Worm (Caenorhabditis elegans) whole organism, young adult: ENCODE measurements around the gene gcy-29.

Experiments used
- B0035.1 ChIP-seq: sonication (generic microtip); optimal IDR thresholded peaks from 2 replicates; lab custom pipeline; 2016; ENCODE audit warnings: missing genetic modification characterization, mild to moderate bottlenecking, missing compliant biosample characterization, missing genotype, missing genetic modification reagents
- B0261.1 ChIP-seq: sonication (generic microtip); optimal IDR thresholded peaks from 2 replicates; lab custom pipeline; 2016; ENCODE audit warnings: mild to moderate bottlenecking, missing genetic modification characterization, moderate library complexity, missing compliant biosample characterization
- B0336.3 ChIP-seq: fragments of 200-800 bp; sonication (Bioruptor generic); IDR thresholded peaks from 2 replicates; pipeline ENCODE4 v1.3.6; 2022; ENCODE audit warnings: missing genetic modification characterization, missing compliant biosample characterization
- F10E7.11 ChIP-seq: sonication (generic microtip); optimal IDR thresholded peaks from 2 replicates; lab custom pipeline; 2017; ENCODE audit warnings: mild to moderate bottlenecking, missing genetic modification characterization, moderate library complexity, missing compliant biosample characterization
- F23B12.7 ChIP-seq: sonication (generic microtip); optimal IDR thresholded peaks from 2 replicates; lab custom pipeline; 2017; ENCODE audit warnings: missing genetic modification characterization, mild to moderate bottlenecking, missing compliant biosample characterization, antibody characterized with exemption, moderate library complexity; ENCODE audit not compliant: insufficient read depth
- F39B2.1 ChIP-seq: fragments of 200-800 bp; sonication (Bioruptor generic); IDR thresholded peaks from 2 replicates; pipeline ENCODE4 v1.3.6; 2022; ENCODE audit warnings: missing genetic modification reagents, missing genetic modification characterization, missing compliant biosample characterization
- F57A8.1 ChIP-seq: fragments of 200-800 bp; sonication (Bioruptor generic); optimal IDR thresholded peaks from 2 replicates; lab custom pipeline; 2018; ENCODE audit warnings: mild to moderate bottlenecking, missing genetic modification characterization, moderate library complexity, missing compliant biosample characterization
- K12H6.12 ChIP-seq: fragments of 200-800 bp; sonication (Bioruptor generic); optimal IDR thresholded peaks from 2 replicates; lab custom pipeline; 2018; ENCODE audit warnings: mild to moderate bottlenecking, missing genetic modification characterization, missing compliant biosample characterization
- Y53F4B.3 ChIP-seq: fragments of 200-800 bp; sonication (Bioruptor generic); IDR thresholded peaks from 2 replicates; pipeline ENCODE4 v1.3.6; 2022; ENCODE audit warnings: missing genetic modification reagents, missing genetic modification characterization, missing compliant biosample characterization
- Y56A3A.18 ChIP-seq: fragments of 200-800 bp; sonication (Bioruptor generic); IDR thresholded peaks from 2 replicates; pipeline ENCODE4 v1.3.6; 2022; ENCODE audit warnings: missing genetic modification reagents, missing genetic modification characterization, missing compliant biosample characterization
- Y79H2A.3 ChIP-seq: fragments of 200-800 bp; sonication (Bioruptor generic); conservative IDR thresholded peaks from 2 replicates; pipeline ENCODE4 v1.3.6; 2022; ENCODE audit warnings: missing genetic modification reagents, missing genetic modification characterization, missing compliant biosample characterization
- ZK185.1 ChIP-seq: sonication (generic microtip); optimal IDR thresholded peaks from 2 replicates; lab custom pipeline; 2016; ENCODE audit warnings: mild to moderate bottlenecking, missing genetic modification characterization, missing compliant biosample characterization; ENCODE audit not compliant: poor library complexity, severe bottlenecking
- aptf-2 ChIP-seq: fragments of 200-800 bp; sonication (Bioruptor generic); conservative IDR thresholded peaks from 2 replicates; pipeline ENCODE4 v1.3.6; 2022; ENCODE audit warnings: missing genetic modification reagents, missing genetic modification characterization, missing compliant biosample characterization
- aptf-3 ChIP-seq: fragments of 200-800 bp; sonication (Bioruptor generic); IDR thresholded peaks from 2 replicates; pipeline ENCODE4 v1.3.6; 2022; ENCODE audit warnings: missing genetic modification characterization, missing compliant biosample characterization
- attf-6 ChIP-seq: fragments of 200-800 bp; sonication (Bioruptor generic); IDR thresholded peaks from 2 replicates; pipeline ENCODE4 v1.3.6; 2022; ENCODE audit warnings: missing genetic modification reagents, missing genetic modification characterization, missing compliant biosample characterization
- cebp-1 ChIP-seq, 2 experiments: fragments of 200-800 bp in 1 of 2; sonication (Bioruptor generic) in 1 of 2; sonication (generic microtip) in 1 of 2; IDR thresholded peaks in 1 of 2; optimal IDR thresholded peaks in 1 of 2; 2 replicates each; pipeline versions ENCODE4 v1.3.6 to Lab custom; 2017 to 2022; ENCODE audit warnings: missing compliant biosample characterization in 2 of 2, missing genetic modification characterization in 2 of 2, mild to moderate bottlenecking in 1 of 2, missing genetic modification reagents in 1 of 2, moderate library complexity in 1 of 2
- cebp-2 ChIP-seq: fragments of 200-800 bp; sonication (Bioruptor generic); IDR thresholded peaks from 2 replicates; pipeline ENCODE4 v1.3.6; 2022; ENCODE audit warnings: missing genetic modification characterization, missing compliant biosample characterization
- ceh-100 ChIP-seq: fragments of 200-800 bp; sonication (Bioruptor generic); IDR thresholded peaks from 2 replicates; pipeline ENCODE4 v1.3.6; 2022; ENCODE audit warnings: missing genetic modification reagents, missing genetic modification characterization, missing compliant biosample characterization
- ceh-27 ChIP-seq: fragments of 200-800 bp; sonication (Bioruptor generic); optimal IDR thresholded peaks from 2 replicates; lab custom pipeline; 2018; ENCODE audit warnings: mild to moderate bottlenecking, missing genetic modification characterization, moderate library complexity, missing compliant biosample characterization
- egl-44 ChIP-seq: fragments of 200-800 bp; sonication (Bioruptor generic); IDR thresholded peaks from 2 replicates; pipeline ENCODE4 v1.3.6; 2022; ENCODE audit warnings: missing genetic modification reagents, missing genetic modification characterization, missing compliant biosample characterization
- egrh-3 ChIP-seq: fragments of 200-800 bp; sonication (Bioruptor generic); IDR thresholded peaks from 2 replicates; pipeline ENCODE4 v1.3.6; 2022; ENCODE audit warnings: missing genetic modification reagents, missing genetic modification characterization, missing compliant biosample characterization
- ekl-4 ChIP-seq: fragments of 200-800 bp; sonication (Bioruptor generic); IDR thresholded peaks from 2 replicates; pipeline ENCODE4 v1.3.6; 2022; ENCODE audit warnings: missing genetic modification reagents, missing genetic modification characterization, missing compliant biosample characterization
- ets-4 ChIP-seq: fragments of 200-800 bp; sonication (Bioruptor generic); optimal IDR thresholded peaks from 2 replicates; lab custom pipeline; 2018; ENCODE audit warnings: mild to moderate bottlenecking, missing genetic modification characterization, missing compliant biosample characterization
- hlh-12 ChIP-seq: sonication (generic microtip); optimal IDR thresholded peaks from 2 replicates; lab custom pipeline; 2016; ENCODE audit warnings: missing genetic modification characterization, missing compliant biosample characterization
- hmg-1.2 ChIP-seq: fragments of 200-800 bp; sonication (Bioruptor generic); IDR thresholded peaks from 2 replicates; pipeline ENCODE4 v1.3.6; 2022; ENCODE audit warnings: missing genetic modification reagents, missing genetic modification characterization, missing compliant biosample characterization
- hrde-1 ChIP-seq: sonication (generic microtip); optimal IDR thresholded peaks from 2 replicates; lab custom pipeline; 2016; ENCODE audit warnings: missing genetic modification characterization, mild to moderate bottlenecking, missing compliant biosample characterization, moderate library complexity, missing genotype, missing genetic modification reagents, borderline replicate concordance
- hsf-1 ChIP-seq: fragments of 200-800 bp; sonication (Bioruptor generic); IDR thresholded peaks from 2 replicates; pipeline ENCODE4 v1.3.6; 2022; ENCODE audit warnings: missing genetic modification reagents, missing genetic modification characterization, missing compliant biosample characterization
- lag-1 ChIP-seq: fragments of 200-800 bp; sonication (Bioruptor generic); IDR thresholded peaks from 2 replicates; pipeline ENCODE4 v1.3.6; 2022; ENCODE audit warnings: missing genetic modification reagents, missing genetic modification characterization, missing compliant biosample characterization
- let-526 ChIP-seq: fragments of 200-800 bp; sonication (Bioruptor generic); IDR thresholded peaks from 2 replicates; pipeline ENCODE4 v1.3.6; 2022; ENCODE audit warnings: missing genetic modification reagents, missing genetic modification characterization, missing compliant biosample characterization
- lin-40 ChIP-seq: sonication (generic microtip); optimal IDR thresholded peaks from 2 replicates; lab custom pipeline; 2016; ENCODE audit warnings: missing genetic modification characterization, mild to moderate bottlenecking, missing compliant biosample characterization, missing genotype, missing genetic modification reagents
- madf-10 ChIP-seq: sonication (generic microtip); optimal IDR thresholded peaks from 2 replicates; lab custom pipeline; 2016; ENCODE audit warnings: mild to moderate bottlenecking, missing genetic modification characterization, missing compliant biosample characterization
- mel-28 ChIP-seq: sonication (generic microtip); optimal IDR thresholded peaks from 2 replicates; lab custom pipeline; 2016; ENCODE audit warnings: borderline replicate concordance, mild to moderate bottlenecking, missing genetic modification characterization, missing compliant biosample characterization
- mes-4 ChIP-seq: sonication (generic microtip); optimal IDR thresholded peaks from 2 replicates; lab custom pipeline; 2016; ENCODE audit warnings: missing genotype, missing genetic modification characterization, missing compliant biosample characterization
- nfyb-1 ChIP-seq: fragments of 200-800 bp; sonication (Bioruptor generic); IDR thresholded peaks from 2 replicates; pipeline ENCODE4 v1.3.6; 2022; ENCODE audit warnings: missing genetic modification reagents, missing genetic modification characterization, missing compliant biosample characterization
- nhr-179 ChIP-seq: sonication (generic microtip); optimal IDR thresholded peaks from 2 replicates; lab custom pipeline; 2016; ENCODE audit warnings: mild to moderate bottlenecking, missing genetic modification characterization, missing compliant biosample characterization
- nhr-80 ChIP-seq: sonication (generic microtip); optimal IDR thresholded peaks from 2 replicates; lab custom pipeline; 2016; ENCODE audit warnings: missing genetic modification characterization, missing compliant biosample characterization
- repo-1 ChIP-seq: sonication (generic microtip); optimal IDR thresholded peaks from 2 replicates; lab custom pipeline; 2017; ENCODE audit warnings: mild to moderate bottlenecking, missing genetic modification characterization, missing compliant biosample characterization
- snpc-1.1 ChIP-seq: sonication (generic microtip); optimal IDR thresholded peaks from 2 replicates; lab custom pipeline; 2017; ENCODE audit warnings: missing genetic modification characterization, mild to moderate bottlenecking, missing compliant biosample characterization, antibody characterized with exemption, moderate library complexity, missing genotype, missing genetic modification reagents; ENCODE audit not compliant: insufficient read depth
- snpc-1.3 ChIP-seq: sonication (generic microtip); optimal IDR thresholded peaks from 2 replicates; lab custom pipeline; 2017; ENCODE audit warnings: missing genetic modification characterization, mild to moderate bottlenecking, missing compliant biosample characterization, antibody characterized with exemption, moderate library complexity, missing genotype, missing genetic modification reagents; ENCODE audit not compliant: insufficient read depth
- snpc-4 ChIP-seq, 5 experiments: fragments of 150-350 bp in 1 of 5; sonication (generic microtip) in 4 of 5; optimal IDR thresholded peaks; 2 replicates each; lab custom pipeline; 2014 to 2018; ENCODE audit warnings: missing genetic modification characterization in 5 of 5, missing biosample characterization in 3 of 5, antibody characterized with exemption in 2 of 5, mild to moderate bottlenecking in 2 of 5, missing compliant biosample characterization in 2 of 5, missing genotype in 2 of 5, moderate library complexity in 2 of 5, missing genetic modification reagents in 1 of 5
- unc-130 ChIP-seq: sonication (generic microtip); optimal IDR thresholded peaks from 2 replicates; lab custom pipeline; 2016; ENCODE audit warnings: missing genetic modification reagents, missing genetic modification characterization, missing compliant biosample characterization
- xnd-1 ChIP-seq: sonication (generic microtip); optimal IDR thresholded peaks from 2 replicates; lab custom pipeline; 2016; ENCODE audit warnings: missing genotype, missing genetic modification reagents, missing genetic modification characterization, missing compliant biosample characterization
- zim-3 ChIP-seq: sonication (generic microtip); optimal IDR thresholded peaks from 2 replicates; lab custom pipeline; 2017; ENCODE audit warnings: mild to moderate bottlenecking, missing genetic modification characterization, moderate library complexity, missing compliant biosample characterization
- ztf-18 ChIP-seq: sonication (generic microtip); optimal IDR thresholded peaks from 2 replicates; lab custom pipeline; 2016; ENCODE audit warnings: missing genotype, mild to moderate bottlenecking, missing genetic modification characterization, missing compliant biosample characterization
- ztf-28 ChIP-seq: fragments of 200-800 bp; sonication (Bioruptor generic); IDR thresholded peaks from 2 replicates; pipeline ENCODE4 v1.3.6; 2022; ENCODE audit warnings: missing genetic modification reagents, missing genetic modification characterization, missing compliant biosample characterization
- ztf-6 ChIP-seq: fragments of 200-800 bp; sonication (Bioruptor generic); IDR thresholded peaks from 2 replicates; pipeline ENCODE4 v1.3.6; 2022; ENCODE audit warnings: missing genetic modification reagents, missing genetic modification characterization, missing compliant biosample characterization

Gene gcy-29

DNA sequence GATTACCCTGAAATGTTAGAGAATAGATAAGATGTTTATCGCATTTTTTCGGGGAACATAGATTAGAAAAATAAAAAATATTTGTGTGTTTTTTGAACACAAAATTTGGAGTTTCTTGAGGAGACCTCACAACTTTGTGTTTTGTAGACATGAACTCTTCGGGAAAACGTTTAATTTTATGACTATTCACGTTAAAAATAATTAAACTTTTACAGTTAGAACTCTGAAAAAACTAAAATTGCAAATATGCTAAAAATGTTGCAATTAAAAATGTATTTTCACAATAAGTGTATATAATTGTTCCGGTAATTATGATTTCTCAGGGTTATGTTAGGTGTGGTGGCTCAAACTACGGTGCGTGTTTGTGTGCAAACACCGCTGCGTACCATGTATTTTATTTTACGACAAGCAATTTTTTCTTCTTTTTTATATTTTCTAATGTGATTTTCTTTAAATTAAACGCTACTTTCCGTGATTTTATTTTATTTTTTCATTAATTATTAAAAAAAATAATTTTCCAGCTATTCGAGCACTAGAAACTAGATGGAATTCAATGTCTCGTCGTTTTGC is 20.3 kb downstream of the gcy-29 start, which contains the start of the genes F57C2.5 and spat-1 (continued):
- TF ChIP-seq nhr-80 (tag; lab: Kevin White, UChicago) (peak; percentile 62), ZK185.1 (tag; lab: Kevin White, UChicago) (no peak), snpc-1.1 (no peak), Y79H2A.3 (no peak; the same call in 1 of the 2 replicates), mel-28 (no peak), unc-130 (GFP tag; lab: Kevin White, UChicago) (peak; percentile 74), K12H6.12 (tag; lab: Kevin White, UChicago) (peak; percentile 76), egl-44 (GFP tag; lab: Robert Waterston, UW) (no peak), nhr-179 (tag; lab: Kevin White, UChicago) (no peak), F23B12.7 (tag; lab: Kevin White, UChicago) (peak; percentile 47), ztf-18 (tag; lab: Kevin White, UChicago) (peak; percentile 42), repo-1 (no peak), mes-4 (no peak), ceh-27 (peak; percentile 59), egrh-3 (peak; percentile 33; the same call in 1 of the 2 replicates), Y53F4B.3 (no peak), snpc-1.3 (tag; lab: Kevin White, UChicago) (peak; percentile 36), B0035.1 (no peak), xnd-1 (tag; lab: Kevin White, UChicago) (no peak), cebp-2 (GFP tag; lab: Robert Waterston, UW) (no peak), ets-4 (GFP tag; lab: Kevin White, UChicago) (no peak), F57A8.1 (GFP tag; lab: Kevin White, UChicago) (no peak), F39B2.1 (GFP tag; lab: Robert Waterston, UW) (no peak), aptf-2 (peak; percentile 78; the same call in 1 of the 2 replicates), hlh-12 (no peak), cebp-1 (GFP tag; IDR thresholded peaks at IDR 0.05; lab: Robert Waterston, UW) (no peak), cebp-1 (tag; optimal IDR thresholded peaks at IDR 0.05; lab: Kevin White, UChicago) (peak; percentile 49), lag-1 (no peak), aptf-3 (GFP tag; lab: Robert Waterston, UW) (no peak), madf-10 (tag; lab: Kevin White, UChicago) (peak; percentile 80), hsf-1 (GFP tag; lab: Robert Waterston, UW) (no peak), ceh-100 (GFP tag; lab: Robert Waterston, UW) (peak; percentile 97), F10E7.11 (tag; lab: Kevin White, UChicago) (no peak), ztf-28 (GFP tag; lab: Robert Waterston, UW) (peak; percentile 45; the same call in 1 of the 2 replicates), snpc-4 (GFP tag; optimal IDR thresholded peaks at IDR 0.05; lab: Kevin White, UChicago) (no peak), snpc-4 (tag; optimal IDR thresholded peaks at IDR 0.05; lab: Kevin White, UChicago) (peak in 3 of 4 experiments; percentile 27 to 44 (median 40)), ztf-6 (no peak), B0261.1 (tag; lab: Kevin White, UChicago) (peak; percentile 18), lin-40 (tag; lab: Kevin White, UChicago) (peak; percentile 73), zim-3 (tag; lab: Kevin White, UChicago) (no peak), ekl-4 (no peak), let-526 (GFP tag; lab: Robert Waterston, UW) (0 out of 2 replicates have a peak, but pooled peaks have one; percentile 10), nfyb-1 (GFP tag; lab: Robert Waterston, UW) (no peak), B0336.3 (0 out of 2 replicates have a peak, but pooled peaks have one; percentile 23), Y56A3A.18 (GFP tag; lab: Robert Waterston, UW) (no peak), hmg-1.2 (GFP tag; lab: Robert Waterston, UW) (peak; percentile 49; the same call in 1 of the 2 replicates), hrde-1 (no peak), attf-6 (GFP tag; lab: Robert Waterston, UW) (no peak)
